Worm (Caenorhabditis elegans) whole organism, L4 larva: ENCODE data around the gene F35C11.5.

Source experiments
- D1046.2 ChIP-seq: fragments of 200-800 bp; sonication (Bioruptor generic); IDR thresholded peaks from 2 replicates; pipeline ENCODE4 v1.3.6; 2022; ENCODE audit warnings: missing genetic modification characterization, missing compliant biosample characterization
- F26F4.8 ChIP-seq: fragments of 200-800 bp; sonication (Bioruptor generic); conservative IDR thresholded peaks from 2 replicates; pipeline ENCODE4 v1.3.6; 2022; ENCODE audit warnings: missing genetic modification characterization, missing compliant biosample characterization
- F37D6.2 ChIP-seq: sonication (generic microtip); optimal IDR thresholded peaks from 2 replicates; lab custom pipeline; 2016; ENCODE audit warnings: mild to moderate bottlenecking, missing genetic modification characterization, missing compliant biosample characterization
- R02D3.7 ChIP-seq: fragments of 150-350 bp; sonication (generic microtip); optimal IDR thresholded peaks from 3 replicates; lab custom pipeline; 2014; ENCODE audit warnings: missing biosample characterization, missing genetic modification characterization
- T20F7.1 ChIP-seq: fragments of 200-800 bp; sonication (Bioruptor generic); optimal IDR thresholded peaks from 2 replicates; lab custom pipeline; 2018; ENCODE audit warnings: mild to moderate bottlenecking, missing genetic modification characterization, missing compliant biosample characterization
- Y5F2A.4 ChIP-seq: fragments of 200-800 bp; sonication (Bioruptor generic); optimal IDR thresholded peaks from 2 replicates; lab custom pipeline; 2018; ENCODE audit warnings: mild to moderate bottlenecking, missing genetic modification characterization, missing compliant biosample characterization
- Y75B8A.6 ChIP-seq: fragments of 200-800 bp; sonication (Bioruptor generic); IDR thresholded peaks from 2 replicates; pipeline ENCODE4 v1.3.6; 2022; ENCODE audit warnings: missing genetic modification reagents, missing genetic modification characterization, missing compliant biosample characterization
- aly-2 ChIP-seq: sonication (generic microtip); optimal IDR thresholded peaks from 2 replicates; lab custom pipeline; 2018; ENCODE audit warnings: missing biosample characterization, missing genetic modification characterization
- ama-1 ChIP-seq: fragments of 150-350 bp; optimal IDR thresholded peaks from 2 replicates; lab custom pipeline; 2014; ENCODE audit warnings: inconsistent platforms, mixed read lengths
- attf-4 ChIP-seq: sonication (generic microtip); optimal IDR thresholded peaks from 3 replicates; lab custom pipeline; 2017; ENCODE audit warnings: missing biosample characterization, missing genetic modification characterization
- ceh-28 ChIP-seq: fragments of 150-350 bp; optimal IDR thresholded peaks from 2 replicates; lab custom pipeline; 2014; ENCODE audit warnings: missing biosample characterization, missing genetic modification reagents, missing genetic modification characterization
- ceh-44 ChIP-seq: fragments of 200-800 bp; sonication (Bioruptor generic); IDR thresholded peaks from 2 replicates; pipeline ENCODE4 v1.3.6; 2022; ENCODE audit warnings: missing genetic modification reagents, missing genetic modification characterization, missing compliant biosample characterization
- ceh-82 ChIP-seq: sonication (generic microtip); optimal IDR thresholded peaks from 2 replicates; lab custom pipeline; 2017; ENCODE audit warnings: missing biosample characterization, missing genetic modification characterization
- ces-1 ChIP-seq: fragments of 150-350 bp; sonication (generic microtip); optimal IDR thresholded peaks from 4 replicates; lab custom pipeline; 2014; ENCODE audit warnings: missing biosample characterization, missing genetic modification reagents, missing genetic modification characterization
- cey-2 ChIP-seq: sonication (generic microtip); optimal IDR thresholded peaks from 3 replicates; lab custom pipeline; 2017; ENCODE audit warnings: missing genetic modification characterization, mild to moderate bottlenecking, missing compliant biosample characterization, antibody characterized with exemption, borderline replicate concordance; ENCODE audit not compliant: insufficient read depth
- daf-12 ChIP-seq: fragments of 150-350 bp; optimal IDR thresholded peaks from 2 replicates; lab custom pipeline; 2014; ENCODE audit warnings: missing biosample characterization, missing genetic modification reagents, missing genetic modification characterization
- daf-19 ChIP-seq: fragments of 200-800 bp; sonication (Bioruptor generic); conservative IDR thresholded peaks from 2 replicates; pipeline ENCODE4 v1.3.6; 2022; ENCODE audit warnings: missing genetic modification characterization, missing compliant biosample characterization
- dmd-9 ChIP-seq: fragments of 200-800 bp; sonication (Bioruptor generic); IDR thresholded peaks from 2 replicates; pipeline ENCODE4 v1.3.6; 2022; ENCODE audit warnings: missing genetic modification reagents, missing genetic modification characterization, missing compliant biosample characterization
- duxl-1 ChIP-seq: sonication (generic microtip); optimal IDR thresholded peaks from 2 replicates; lab custom pipeline; 2016; ENCODE audit warnings: mild to moderate bottlenecking, missing genetic modification characterization, moderate library complexity, missing compliant biosample characterization; ENCODE audit not compliant: poor library complexity
- egl-27 ChIP-seq: sonication (generic microtip); optimal IDR thresholded peaks from 3 replicates; lab custom pipeline; 2017; ENCODE audit warnings: missing biosample characterization, missing genetic modification reagents, missing genetic modification characterization
- hlh-11 ChIP-seq: fragments of 200-800 bp; sonication (Bioruptor generic); optimal IDR thresholded peaks from 2 replicates; lab custom pipeline; 2018; ENCODE audit warnings: mild to moderate bottlenecking, missing genetic modification characterization, missing compliant biosample characterization
- lin-1 ChIP-seq: fragments of 200-800 bp; sonication (Bioruptor generic); IDR thresholded peaks from 2 replicates; pipeline ENCODE4 v1.3.6; 2022; ENCODE audit warnings: missing genetic modification reagents, missing genetic modification characterization, missing compliant biosample characterization
- lin-15B ChIP-seq: fragments of 150-350 bp; sonication (generic microtip); optimal IDR thresholded peaks from 3 replicates; lab custom pipeline; 2014; ENCODE audit warnings: missing biosample characterization, missing genetic modification characterization
- lin-38 ChIP-seq: fragments of 200-800 bp; sonication (Bioruptor generic); IDR thresholded peaks from 2 replicates; pipeline ENCODE4 v1.3.6; 2022; ENCODE audit warnings: missing genetic modification reagents, missing genetic modification characterization, missing compliant biosample characterization
- lir-3 ChIP-seq: sonication (generic microtip); optimal IDR thresholded peaks from 2 replicates; lab custom pipeline; 2016; ENCODE audit warnings: mild to moderate bottlenecking, missing genetic modification characterization, missing compliant biosample characterization
- madf-5 ChIP-seq, 2 experiments: fragments of 200-800 bp; sonication (Bioruptor generic); IDR thresholded peaks; 2 replicates each; pipeline ENCODE4 v1.3.6; 2022; ENCODE audit warnings: missing compliant biosample characterization in 2 of 2, missing genetic modification characterization in 2 of 2
- mdl-1 ChIP-seq, 2 experiments: fragments of 150-350 bp in 1 of 2; sonication (generic microtip) in 1 of 2; optimal IDR thresholded peaks; 2 replicates each; lab custom pipeline; 2014 to 2017; ENCODE audit warnings: missing biosample characterization in 2 of 2, missing genetic modification characterization in 2 of 2
- mep-1 ChIP-seq: fragments of 150-350 bp; sonication (generic microtip); optimal IDR thresholded peaks from 3 replicates; lab custom pipeline; 2014; ENCODE audit warnings: missing biosample characterization, missing genetic modification characterization
- mes-2 ChIP-seq: sonication (generic microtip); optimal IDR thresholded peaks from 2 replicates; lab custom pipeline; 2016; ENCODE audit warnings: missing genotype, mild to moderate bottlenecking, missing genetic modification characterization, missing compliant biosample characterization; ENCODE audit not compliant: poor library complexity, severe bottlenecking
- mxl-3 ChIP-seq: fragments of 200-800 bp; sonication (Bioruptor generic); optimal IDR thresholded peaks from 2 replicates; lab custom pipeline; 2018; ENCODE audit warnings: mild to moderate bottlenecking, missing genetic modification characterization, missing compliant biosample characterization
- nhr-10 ChIP-seq: fragments of 150-350 bp; optimal IDR thresholded peaks from 2 replicates; lab custom pipeline; 2014; ENCODE audit warnings: missing biosample characterization, missing genetic modification characterization
- nhr-11 ChIP-seq: fragments of 150-350 bp; optimal IDR thresholded peaks from 2 replicates; lab custom pipeline; 2014; ENCODE audit warnings: missing biosample characterization, missing genetic modification characterization
- nhr-111 ChIP-seq: fragments of 200-800 bp; sonication (Bioruptor generic); optimal IDR thresholded peaks from 2 replicates; lab custom pipeline; 2018; ENCODE audit warnings: mild to moderate bottlenecking, missing genetic modification characterization, missing compliant biosample characterization
- nhr-237 ChIP-seq: sonication (generic microtip); optimal IDR thresholded peaks from 2 replicates; lab custom pipeline; 2017; ENCODE audit warnings: missing biosample characterization, missing genetic modification characterization
- nhr-28 ChIP-seq: fragments of 150-350 bp; optimal IDR thresholded peaks from 2 replicates; lab custom pipeline; 2014; ENCODE audit warnings: missing biosample characterization, missing genetic modification characterization
- nhr-41 ChIP-seq: fragments of 200-800 bp; sonication (Bioruptor generic); IDR thresholded peaks from 2 replicates; pipeline ENCODE4 v1.3.6; 2022; ENCODE audit warnings: missing genetic modification reagents, missing genetic modification characterization, missing compliant biosample characterization
- nhr-6 ChIP-seq: fragments of 150-350 bp; optimal IDR thresholded peaks from 2 replicates; lab custom pipeline; 2014; ENCODE audit warnings: missing biosample characterization, missing genetic modification characterization
- php-3 ChIP-seq: fragments of 200-800 bp; sonication (Bioruptor generic); IDR thresholded peaks from 2 replicates; pipeline ENCODE4 v1.3.6; 2022; ENCODE audit warnings: missing genetic modification reagents, missing genetic modification characterization, missing compliant biosample characterization
- rbr-2 ChIP-seq: sonication (generic microtip); optimal IDR thresholded peaks from 2 replicates; lab custom pipeline; 2016; ENCODE audit warnings: missing genotype, missing genetic modification characterization, missing compliant biosample characterization
- saeg-2 ChIP-seq: fragments of 200-800 bp; sonication (Bioruptor generic); IDR thresholded peaks from 2 replicates; pipeline ENCODE4 v1.3.6; 2022; ENCODE audit warnings: missing genetic modification reagents, missing genetic modification characterization, missing compliant biosample characterization
- sdz-12 ChIP-seq: fragments of 200-800 bp; sonication (Bioruptor generic); optimal IDR thresholded peaks from 2 replicates; lab custom pipeline; 2018; ENCODE audit warnings: mild to moderate bottlenecking, missing genetic modification characterization, missing compliant biosample characterization
- set-16 ChIP-seq: fragments of 200-800 bp; sonication (Bioruptor generic); IDR thresholded peaks from 2 replicates; pipeline ENCODE4 v1.3.6; 2022; ENCODE audit warnings: missing genetic modification reagents, missing genetic modification characterization, missing compliant biosample characterization
- skn-1 ChIP-seq: fragments of 150-350 bp; optimal IDR thresholded peaks from 2 replicates; lab custom pipeline; 2014; ENCODE audit warnings: missing biosample characterization, missing genetic modification characterization
- snpc-4 ChIP-seq: fragments of 150-350 bp; optimal IDR thresholded peaks from 2 replicates; lab custom pipeline; 2014; ENCODE audit warnings: missing biosample characterization, missing genetic modification characterization
- spr-3 ChIP-seq: fragments of 200-800 bp; sonication (Bioruptor generic); optimal IDR thresholded peaks from 2 replicates; lab custom pipeline; 2018; ENCODE audit warnings: mild to moderate bottlenecking, missing genetic modification characterization, missing compliant biosample characterization
- tag-97 ChIP-seq: fragments of 200-800 bp; sonication (Bioruptor generic); IDR thresholded peaks from 2 replicates; pipeline ENCODE4 v1.3.6; 2022; ENCODE audit warnings: missing genetic modification characterization, missing compliant biosample characterization
- unc-130 ChIP-seq: sonication (generic microtip); optimal IDR thresholded peaks from 2 replicates; lab custom pipeline; 2016; ENCODE audit warnings: missing genetic modification reagents, missing genetic modification characterization, missing compliant biosample characterization
- unc-62 ChIP-seq, 3 experiments: fragments of 150-350 bp in 1 of 3; sonication (generic microtip); optimal IDR thresholded peaks in 2 of 3; peaks in 1 of 3; 1 replicate in 1 of 3; 2 replicates in 2 of 3; lab custom pipeline; 2014 to 2017; ENCODE audit warnings: missing biosample characterization in 3 of 3, missing genetic modification characterization in 3 of 3, missing genetic modification reagents in 3 of 3, missing genotype in 1 of 3
- zag-1 ChIP-seq: fragments of 150-350 bp; optimal IDR thresholded peaks from 2 replicates; lab custom pipeline; 2014; ENCODE audit warnings: missing biosample characterization, missing genetic modification characterization
- zfp-3 ChIP-seq: fragments of 200-800 bp; sonication (Bioruptor generic); conservative IDR thresholded peaks from 2 replicates; pipeline ENCODE4 v1.3.6; 2022; ENCODE audit warnings: missing genetic modification reagents, missing genetic modification characterization, missing compliant biosample characterization
- zip-2 ChIP-seq: fragments of 150-350 bp; optimal IDR thresholded peaks from 2 replicates; lab custom pipeline; 2014; ENCODE audit warnings: missing biosample characterization, missing genetic modification characterization

F35C11.5 gene

ce11 chrII:8222309-8223065 lies 31.1 kb upstream of the F35C11.5 start, which contains the start of gene dab-1 (continued):
- TF ChIP-seq lin-15B (tag; lab: Kevin White, UChicago): no peak
- peak; percentile 90 to 97 for TF ChIP-seq mdl-1 (tag; optimal IDR thresholded peaks at IDR 0.05; lab: Kevin White, UChicago)
- no peak for TF ChIP-seq ceh-44 (GFP tag; lab: Robert Waterston, UW)
- TF ChIP-seq nhr-237 (tag; lab: Kevin White, UChicago): no peak
- no peak for TF ChIP-seq daf-12 (tag; lab: Kevin White, UChicago)
- TF ChIP-seq lin-38 (GFP tag; lab: Robert Waterston, UW): 0 out of 2 replicates have a peak, but pooled peaks have one; percentile 24
- TF ChIP-seq saeg-2 (GFP tag; lab: Robert Waterston, UW): no peak
- no peak for TF ChIP-seq nhr-6
- TF ChIP-seq dmd-9 (GFP tag; lab: Robert Waterston, UW): no peak
- TF ChIP-seq nhr-41 (GFP tag; lab: Robert Waterston, UW): no peak
- TF ChIP-seq attf-4: no peak
- TF ChIP-seq tag-97 (GFP tag; lab: Robert Waterston, UW): no peak
- TF ChIP-seq madf-5 (GFP tag; IDR thresholded peaks at IDR 0.05; lab: Robert Waterston, UW): no peak
- TF ChIP-seq skn-1 (tag; lab: Kevin White, UChicago): no peak
- no peak for TF ChIP-seq snpc-4
- TF ChIP-seq F26F4.8: no peak
- TF ChIP-seq zag-1 (tag; lab: Kevin White, UChicago): no peak
- no peak for TF ChIP-seq zfp-3
- TF ChIP-seq lir-3: no peak
- peak; percentile 53 for TF ChIP-seq hlh-11 (tag; lab: Kevin White, UChicago)
- no peak for TF ChIP-seq ama-1 (lab: Kevin White, UChicago)
- TF ChIP-seq lin-1 (GFP tag; lab: Robert Waterston, UW): no peak
- no peak for TF ChIP-seq sdz-12 (GFP tag; lab: Kevin White, UChicago)
- no peak for TF ChIP-seq R02D3.7
- no peak for TF ChIP-seq ceh-82
- TF ChIP-seq D1046.2: no peak
- peak; percentile 94 for TF ChIP-seq mxl-3 (GFP tag; lab: Kevin White, UChicago)
- TF ChIP-seq T20F7.1 (GFP tag; lab: Kevin White, UChicago): no peak
- peak; percentile 85 for TF ChIP-seq nhr-28 (tag; lab: Kevin White, UChicago)
- no peak for TF ChIP-seq Y75B8A.6 (GFP tag; lab: Robert Waterston, UW)
- TF ChIP-seq nhr-111 (GFP tag; lab: Kevin White, UChicago): no peak
- no peak for TF ChIP-seq duxl-1
- no peak for TF ChIP-seq rbr-2
- no peak for TF ChIP-seq Y5F2A.4 (GFP tag; lab: Kevin White, UChicago)
- no peak for TF ChIP-seq mes-2 (tag; lab: Kevin White, UChicago)
- TF ChIP-seq php-3 (GFP tag; lab: Robert Waterston, UW): no peak
- TF ChIP-seq nhr-10: no peak
- no peak for TF ChIP-seq daf-19 (GFP tag; lab: Robert Waterston, UW)
- TF ChIP-seq ceh-28 (tag; lab: Kevin White, UChicago): no peak
- peak in 1 of 2 experiments; percentile 75 for TF ChIP-seq unc-62 (GFP tag; optimal IDR thresholded peaks at IDR 0.05 in 1 of 2; lab: Kevin White, UChicago)
- TF ChIP-seq unc-62 (tag; optimal IDR thresholded peaks at IDR 0.05; lab: Kevin White, UChicago): no peak
- peak; percentile 24 for TF ChIP-seq unc-130 (GFP tag; lab: Kevin White, UChicago)
- peak; percentile 56 for TF ChIP-seq mep-1
- no peak for TF ChIP-seq aly-2 (tag; lab: Kevin White, UChicago)
- TF ChIP-seq set-16 (GFP tag; lab: Robert Waterston, UW): no peak
- TF ChIP-seq nhr-11 (tag; lab: Kevin White, UChicago): no peak
- TF ChIP-seq spr-3 (GFP tag; lab: Kevin White, UChicago): no peak
- no peak for TF ChIP-seq egl-27 (tag; lab: Kevin White, UChicago)
- TF ChIP-seq ces-1 (GFP tag; lab: Kevin White, UChicago): no peak
- TF ChIP-seq F37D6.2 (tag; lab: Kevin White, UChicago): no peak
- peak; percentile 51 for TF ChIP-seq cey-2
- TF ChIP-seq zip-2 (tag; lab: Kevin White, UChicago): no peak
